Fruit fly (Drosophila melanogaster): ENCODE results near the gene CG15879.

DNA sequence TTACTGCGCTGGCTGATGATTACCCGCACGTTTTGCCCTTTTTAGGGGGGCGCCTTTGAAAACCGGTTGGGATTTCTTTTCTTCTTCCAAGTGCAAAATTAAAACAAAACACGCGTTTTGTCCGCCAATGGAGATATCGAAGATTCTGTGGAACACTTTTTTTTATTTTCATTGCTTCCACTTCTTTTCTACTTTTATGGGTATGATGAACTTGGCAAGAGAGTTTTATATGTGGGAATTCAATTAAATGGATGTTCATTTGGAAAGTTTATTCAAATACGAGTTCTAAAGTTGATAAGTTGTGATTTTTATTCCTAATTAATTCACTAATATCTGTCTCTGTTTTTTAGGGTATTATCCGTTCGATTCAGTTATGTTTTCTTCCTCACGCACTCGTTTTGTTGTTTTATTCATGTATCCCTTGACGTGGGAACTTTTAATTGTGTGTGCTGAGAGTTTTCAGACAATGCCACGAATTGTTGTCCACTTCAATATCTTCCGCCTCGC is 4.8 kb downstream of the CG15879 start:
- TF ChIP-seq lz (GFP tag; optimal IDR thresholded peaks at IDR 0.05) (peak; percentile 90), CG10669 (GFP tag; optimal IDR thresholded peaks at IDR 0.05) (peak; percentile 95), OdsH (GFP tag; optimal IDR thresholded peaks at IDR 0.05) (peak; percentile 89), CG6163 (GFP tag; IDR thresholded peaks at IDR 0.05) (peak; percentile 94), esn (GFP tag; optimal IDR thresholded peaks at IDR 0.05) (peak; percentile 94), CG16779 (tag; optimal IDR thresholded peaks at IDR 0.05) (peak; percentile 55), CG15336 (GFP tag; IDR thresholded peaks at IDR 0.05) (peak; percentile 68), Sox15 (GFP tag; optimal IDR thresholded peaks at IDR 0.05) (peak; percentile 81)
